Fruit fly (Drosophila melanogaster) whole organism, embryonic: Measurements from ENCODE around the gene brat.

Experiments used
- CG10267 ChIP-seq: fragments of 200-800 bp; sonication (Bioruptor generic); optimal IDR thresholded peaks from 2 replicates; lab custom pipeline; 2018; ENCODE audit warnings: missing biosample characterization, mild to moderate bottlenecking, missing genetic modification characterization, moderate library complexity
- CG10979 ChIP-seq: fragments of 200-800 bp; sonication (Bioruptor generic); optimal IDR thresholded peaks from 2 replicates; lab custom pipeline; 2018; ENCODE audit warnings: missing biosample characterization, mild to moderate bottlenecking, missing genetic modification characterization, moderate library complexity
- CG11504 ChIP-seq: fragments of 200-800 bp; sonication (Bioruptor generic); optimal IDR thresholded peaks from 3 replicates; lab custom pipeline; 2019; ENCODE audit warnings: missing biosample characterization, mild to moderate bottlenecking, missing genetic modification characterization, moderate library complexity
- CG13296 ChIP-seq: fragments of 200-800 bp; sonication (Bioruptor generic); optimal IDR thresholded peaks from 3 replicates; lab custom pipeline; 2018; ENCODE audit warnings: missing biosample characterization, mild to moderate bottlenecking, missing genetic modification characterization
- CG1529 ChIP-seq: fragments of 200-800 bp; sonication (Bioruptor generic); optimal IDR thresholded peaks from 3 replicates; lab custom pipeline; 2018; ENCODE audit warnings: missing biosample characterization, missing genetic modification characterization
- CG1602 ChIP-seq: fragments of 200-800 bp; sonication (Bioruptor generic); optimal IDR thresholded peaks from 3 replicates; lab custom pipeline; 2016; ENCODE audit warnings: missing biosample characterization, missing genetic modification characterization
- CG33213 ChIP-seq: fragments of 200-800 bp; sonication (Bioruptor generic); optimal IDR thresholded peaks from 3 replicates; lab custom pipeline; 2016; ENCODE audit warnings: missing biosample characterization, missing genetic modification characterization
- CG3995 ChIP-seq: fragments of 200-800 bp; sonication (Bioruptor generic); optimal IDR thresholded peaks from 3 replicates; lab custom pipeline; 2016; ENCODE audit warnings: missing biosample characterization, missing genetic modification characterization
- CG4404 ChIP-seq: fragments of 200-800 bp; sonication (Bioruptor generic); IDR thresholded peaks from 2 replicates; pipeline ENCODE4 v1.3.6; 2022; ENCODE audit warnings: missing biosample characterization, missing genetic modification characterization
- CG4424 ChIP-seq: fragments of 200-800 bp; sonication (Bioruptor generic); optimal IDR thresholded peaks from 3 replicates; lab custom pipeline; 2016; ENCODE audit warnings: missing biosample characterization, missing genetic modification characterization
- CG4820 ChIP-seq: fragments of 200-800 bp; sonication (Bioruptor generic); optimal IDR thresholded peaks from 3 replicates; lab custom pipeline; 2016; ENCODE audit warnings: missing biosample characterization, missing genetic modification characterization
- CG8359 ChIP-seq: fragments of 200-800 bp; sonication (Bioruptor generic); optimal IDR thresholded peaks from 2 replicates; lab custom pipeline; 2017; ENCODE audit warnings: missing biosample characterization, mild to moderate bottlenecking, missing genetic modification characterization, borderline replicate concordance
- CG8478 ChIP-seq: fragments of >200 bp; optimal IDR thresholded peaks from 2 replicates; lab custom pipeline; 2018
- CG9609 ChIP-seq: fragments of 200-800 bp; sonication (Bioruptor generic); optimal IDR thresholded peaks from 3 replicates; lab custom pipeline; 2016; ENCODE audit warnings: missing biosample characterization, missing genetic modification characterization
- CkIIα-i1 ChIP-seq: fragments of 200-800 bp; sonication (Bioruptor generic); IDR thresholded peaks from 2 replicates; pipeline ENCODE4 v1.3.6; 2022; ENCODE audit warnings: missing biosample characterization, missing genetic modification characterization
- CrebB ChIP-seq: fragments of 200-800 bp; sonication (Bioruptor generic); optimal IDR thresholded peaks from 3 replicates; lab custom pipeline; 2018; ENCODE audit warnings: missing biosample characterization, mild to moderate bottlenecking, missing genetic modification characterization
- Eip74EF ChIP-seq, 2 experiments: fragments of 200-800 bp in 1 of 2; fragments of >200 bp in 1 of 2; sonication (Bioruptor generic) in 1 of 2; optimal IDR thresholded peaks; 2 replicates each; lab custom pipeline; 2017 to 2019; ENCODE audit warnings: missing biosample characterization in 2 of 2, missing genetic modification characterization in 2 of 2, mild to moderate bottlenecking in 1 of 2, moderate library complexity in 1 of 2
- Max ChIP-seq: fragments of 200-800 bp; sonication (Bioruptor generic); optimal IDR thresholded peaks from 2 replicates; lab custom pipeline; 2016; ENCODE audit warnings: missing biosample characterization, mild to moderate bottlenecking, missing genetic modification characterization
- Neu2 ChIP-seq: fragments of 200-800 bp; sonication (Bioruptor generic); optimal IDR thresholded peaks from 3 replicates; lab custom pipeline; 2016; ENCODE audit warnings: missing biosample characterization, missing genetic modification characterization, borderline replicate concordance
- Pdp1 ChIP-seq, 2 experiments: fragments of 200-800 bp; sonication (Bioruptor generic); optimal IDR thresholded peaks; 3 replicates each; lab custom pipeline; 2016; ENCODE audit warnings: missing biosample characterization in 2 of 2, missing genetic modification characterization in 2 of 2, mild to moderate bottlenecking in 1 of 2, moderate library complexity in 1 of 2
- Sox100B ChIP-seq: fragments of 200-800 bp; sonication (Bioruptor generic); optimal IDR thresholded peaks from 3 replicates; lab custom pipeline; 2018; ENCODE audit warnings: missing biosample characterization, mild to moderate bottlenecking, missing genetic modification characterization
- abd-A ChIP-seq: fragments of 200-800 bp; sonication (Bioruptor generic); optimal IDR thresholded peaks from 3 replicates; lab custom pipeline; 2019; ENCODE audit warnings: missing biosample characterization, mild to moderate bottlenecking, missing genetic modification characterization, moderate library complexity
- ap ChIP-seq: fragments of 200-800 bp; sonication (Bioruptor generic); IDR thresholded peaks from 2 replicates; pipeline ENCODE4 v1.3.6; 2022; ENCODE audit warnings: missing biosample characterization, missing genetic modification characterization
- ato ChIP-seq: fragments of 200-800 bp; sonication (Bioruptor generic); IDR thresholded peaks from 2 replicates; pipeline ENCODE4 v1.3.6; 2022; ENCODE audit warnings: missing biosample characterization, missing genetic modification characterization; ENCODE audit not compliant: partially characterized antibody
- az2 ChIP-seq: fragments of 200-800 bp; sonication (Bioruptor generic); optimal IDR thresholded peaks from 3 replicates; lab custom pipeline; 2016; ENCODE audit warnings: missing biosample characterization, missing genetic modification characterization
- cwo ChIP-seq: fragments of 200-800 bp; sonication (Bioruptor generic); optimal IDR thresholded peaks from 3 replicates; lab custom pipeline; 2017; ENCODE audit warnings: missing biosample characterization, missing genetic modification characterization, mild to moderate bottlenecking, moderate library complexity, missing genetic modification reagents
- disco-r ChIP-seq: fragments of 200-800 bp; sonication (Bioruptor generic); optimal IDR thresholded peaks from 2 replicates; lab custom pipeline; 2016; ENCODE audit warnings: missing biosample characterization, missing genetic modification characterization
- esg ChIP-seq: fragments of 200-800 bp; sonication (Bioruptor generic); conservative IDR thresholded peaks from 2 replicates; pipeline ENCODE4 v1.3.6; 2022; ENCODE audit warnings: missing biosample characterization, missing genetic modification characterization
- eyg ChIP-seq: fragments of 200-800 bp; sonication (Bioruptor generic); optimal IDR thresholded peaks from 3 replicates; lab custom pipeline; 2016; ENCODE audit warnings: missing biosample characterization, missing genetic modification characterization
- ftz-f1 ChIP-seq: fragments of 200-800 bp; sonication (Bioruptor generic); optimal IDR thresholded peaks from 2 replicates; lab custom pipeline; 2016; ENCODE audit warnings: missing biosample characterization, missing genetic modification characterization
- gfzf ChIP-seq: fragments of 200-800 bp; sonication (Bioruptor generic); optimal IDR thresholded peaks from 2 replicates; lab custom pipeline; 2016; ENCODE audit warnings: missing biosample characterization, mild to moderate bottlenecking, missing genetic modification characterization, moderate library complexity
- gsb ChIP-seq: fragments of 200-800 bp; sonication (Bioruptor generic); IDR thresholded peaks from 2 replicates; pipeline ENCODE4 v1.3.6; 2022; ENCODE audit warnings: missing biosample characterization, missing genetic modification characterization
- hb ChIP-seq: fragments of 200-800 bp; sonication (Bioruptor generic); IDR thresholded peaks from 3 replicates; pipeline ENCODE4 v1.3.6; 2022; ENCODE audit warnings: missing biosample characterization, missing genetic modification characterization; ENCODE audit not compliant: partially characterized antibody
- hbn ChIP-seq: fragments of 200-800 bp; sonication (Bioruptor generic); IDR thresholded peaks from 2 replicates; pipeline ENCODE4 v1.3.6; 2022; ENCODE audit warnings: missing biosample characterization, missing genetic modification characterization; ENCODE audit not compliant: partially characterized antibody
- jumu ChIP-seq: fragments of 200-800 bp; sonication (Bioruptor generic); optimal IDR thresholded peaks from 3 replicates; lab custom pipeline; 2016; ENCODE audit warnings: missing biosample characterization, missing genetic modification characterization
- klu ChIP-seq: fragments of 200-800 bp; sonication (Bioruptor generic); IDR thresholded peaks from 2 replicates; pipeline ENCODE4 v1.3.6; 2022; ENCODE audit warnings: missing biosample characterization, missing genetic modification characterization
- lov ChIP-seq, 2 experiments: fragments of 200-800 bp in 1 of 2; fragments of >200 bp in 1 of 2; sonication (Bioruptor generic) in 1 of 2; IDR thresholded peaks in 1 of 2; optimal IDR thresholded peaks in 1 of 2; 2 replicates in 1 of 2; 3 replicates in 1 of 2; pipeline versions ENCODE4 v1.3.6 to Lab custom; 2017 to 2022; ENCODE audit warnings: missing biosample characterization in 1 of 2, missing genetic modification characterization in 1 of 2
- pan ChIP-seq, 4 experiments: fragments of >200 bp in 3 of 4; fragments of 200-800 bp in 1 of 4; sonication (Bioruptor generic) in 1 of 4; optimal IDR thresholded peaks in 3 of 4; IDR thresholded peaks in 1 of 4; 2 replicates each; pipeline versions ENCODE4 v1.3.6 to Lab custom; 2017 to 2022; ENCODE audit warnings: missing biosample characterization in 2 of 4, missing genetic modification characterization in 2 of 4, mixed read lengths in 1 of 4
- pfk ChIP-seq: fragments of 200-800 bp; sonication (Bioruptor generic); optimal IDR thresholded peaks from 2 replicates; lab custom pipeline; 2018; ENCODE audit warnings: missing biosample characterization, mild to moderate bottlenecking, missing genetic modification characterization, moderate library complexity
- phol ChIP-seq: fragments of 200-800 bp; sonication (Bioruptor generic); optimal IDR thresholded peaks from 3 replicates; lab custom pipeline; 2018; ENCODE audit warnings: missing biosample characterization, mild to moderate bottlenecking, missing genetic modification characterization, moderate library complexity
- pros ChIP-seq: fragments of 200-800 bp; sonication (Bioruptor generic); optimal IDR thresholded peaks from 3 replicates; lab custom pipeline; 2019; ENCODE audit warnings: missing biosample characterization, mild to moderate bottlenecking, missing genetic modification characterization, moderate library complexity
- repo ChIP-seq: fragments of 200-800 bp; sonication (Bioruptor generic); optimal IDR thresholded peaks from 2 replicates; lab custom pipeline; 2016; ENCODE audit warnings: missing biosample characterization, missing genetic modification characterization
- rib ChIP-seq: fragments of 200-800 bp; sonication (Bioruptor generic); IDR thresholded peaks from 2 replicates; pipeline ENCODE4 v1.3.6; 2022; ENCODE audit warnings: missing biosample characterization, missing genetic modification characterization
- row ChIP-seq: fragments of 200-800 bp; sonication (Bioruptor generic); IDR thresholded peaks from 3 replicates; pipeline ENCODE4 v1.3.6; 2022; ENCODE audit warnings: missing biosample characterization, missing genetic modification characterization
- schlank ChIP-seq: fragments of 200-800 bp; sonication (Bioruptor generic); optimal IDR thresholded peaks from 2 replicates; lab custom pipeline; 2018; ENCODE audit warnings: missing biosample characterization, mild to moderate bottlenecking, missing genetic modification characterization
- scrt ChIP-seq: fragments of 200-800 bp; sonication (Bioruptor generic); optimal IDR thresholded peaks from 2 replicates; lab custom pipeline; 2018; ENCODE audit warnings: missing biosample characterization, mild to moderate bottlenecking, missing genetic modification characterization, moderate library complexity
- tap ChIP-seq: fragments of 200-800 bp; optimal IDR thresholded peaks from 3 replicates; lab custom pipeline; 2019; ENCODE audit warnings: missing biosample characterization, mild to moderate bottlenecking, missing genetic modification characterization, moderate library complexity

Gene brat

dm6 chr2L:19133465-19134365 is at the start of gene brat (continued):
- TF ChIP-seq eyg (GFP tag; lab: Kevin White, UChicago) = peak; percentile 39
- peak; percentile 77 for TF ChIP-seq CG10267 (tag; lab: Kevin White, UChicago)
- TF ChIP-seq ap = no peak
- TF ChIP-seq row (GFP tag; lab: Robert Waterston, UW) = peak; percentile 83
- TF ChIP-seq gsb = no peak
- TF ChIP-seq CG8359 = peak; percentile 68
- TF ChIP-seq jumu (GFP tag; lab: Kevin White, UChicago) = peak; percentile 71
- no peak for TF ChIP-seq klu
- TF ChIP-seq Neu2 (GFP tag; lab: Kevin White, UChicago) = peak; percentile 6
- peak; percentile 27 for TF ChIP-seq Sox100B (GFP tag; lab: Kevin White, UChicago)
- no peak for TF ChIP-seq rib (GFP tag; lab: Robert Waterston, UW)
- peak; percentile 47 for TF ChIP-seq CG33213 (GFP tag; lab: Kevin White, UChicago)
- peak; percentile 66 for TF ChIP-seq phol (tag; lab: Kevin White, UChicago)
- peak; percentile 38 for TF ChIP-seq CG1602 (GFP tag; lab: Kevin White, UChicago)
- TF ChIP-seq CG1529 (GFP tag; lab: Kevin White, UChicago) = no peak
- TF ChIP-seq scrt = no peak
- TF ChIP-seq esg (GFP tag; lab: Robert Waterston, UW) = no peak; the same call in 1 of the 2 replicates
- no peak for TF ChIP-seq CG4404 (GFP tag; lab: Robert Waterston, UW)
- peak; percentile 69 for TF ChIP-seq cwo (GFP tag; lab: Kevin White, UChicago)
- peak; percentile 20 for TF ChIP-seq CG10979 (tag; lab: Kevin White, UChicago)
- TF ChIP-seq lov (optimal IDR thresholded peaks at IDR 0.05; lab: Kevin White, UChicago) = no peak
- TF ChIP-seq lov (GFP tag; IDR thresholded peaks at IDR 0.05; lab: Robert Waterston, UW) = 0 out of 3 replicates have a peak, but pooled peaks have one; percentile 21
- peak; percentile 50 to 53 for TF ChIP-seq Pdp1 (GFP tag; optimal IDR thresholded peaks at IDR 0.05; lab: Kevin White, UChicago)
- TF ChIP-seq CrebB = no peak
- peak; percentile 3 for TF ChIP-seq tap (tag; lab: Kevin White, UChicago)
- TF ChIP-seq hbn (GFP tag; lab: Robert Waterston, UW) = peak; percentile 86
- TF ChIP-seq CG4424 = peak; percentile 54
- TF ChIP-seq repo (GFP tag; lab: Kevin White, UChicago) = peak; percentile 18
- peak; percentile 65 for TF ChIP-seq CG3995 (GFP tag; lab: Kevin White, UChicago)
- TF ChIP-seq CG4820 (GFP tag; lab: Kevin White, UChicago) = peak; percentile 36
- peak; percentile 56 for TF ChIP-seq az2 (GFP tag; lab: Kevin White, UChicago)
- TF ChIP-seq CG11504 (tag; lab: Kevin White, UChicago) = peak; percentile 62
- no peak for TF ChIP-seq Eip74EF (GFP tag; optimal IDR thresholded peaks at IDR 0.05; lab: Kevin White, UChicago)
- TF ChIP-seq disco-r = no peak
- TF ChIP-seq schlank (tag; lab: Kevin White, UChicago) = no peak
- no peak for TF ChIP-seq ftz-f1 (GFP tag; lab: Kevin White, UChicago)
- TF ChIP-seq gfzf (GFP tag; lab: Kevin White, UChicago) = peak; percentile 30
- peak; percentile 85; the same call in 2 of the 3 replicates for TF ChIP-seq hb (GFP tag; lab: Robert Waterston, UW)
- TF ChIP-seq pan (optimal IDR thresholded peaks at IDR 0.05; lab: Kevin White, UChicago) = no peak
- no peak for TF ChIP-seq pan (GFP tag; optimal IDR thresholded peaks at IDR 0.05 in 1 of 2, IDR thresholded peaks at IDR 0.05 in 1 of 2)
- TF ChIP-seq pfk (GFP tag; lab: Kevin White, UChicago) = no peak
- TF ChIP-seq CkIIα-i1 (GFP tag; lab: Robert Waterston, UW) = no peak
- no peak for TF ChIP-seq CG13296 (GFP tag; lab: Kevin White, UChicago)
- peak; percentile 56 for TF ChIP-seq CG9609 (GFP tag; lab: Kevin White, UChicago)
- TF ChIP-seq pros (GFP tag; lab: Kevin White, UChicago) = no peak
- TF ChIP-seq CG8478 (lab: Kevin White, UChicago) = no peak
- peak; percentile 64 for TF ChIP-seq Max (GFP tag; lab: Kevin White, UChicago)
- TF ChIP-seq abd-A (tag; lab: Kevin White, UChicago) = no peak
- TF ChIP-seq ato (GFP tag; lab: Robert Waterston, UW) = peak; percentile 68
